Worm (Caenorhabditis elegans): Measurements from ENCODE around the gene nhr-190.

nhr-190 gene

DNA sequence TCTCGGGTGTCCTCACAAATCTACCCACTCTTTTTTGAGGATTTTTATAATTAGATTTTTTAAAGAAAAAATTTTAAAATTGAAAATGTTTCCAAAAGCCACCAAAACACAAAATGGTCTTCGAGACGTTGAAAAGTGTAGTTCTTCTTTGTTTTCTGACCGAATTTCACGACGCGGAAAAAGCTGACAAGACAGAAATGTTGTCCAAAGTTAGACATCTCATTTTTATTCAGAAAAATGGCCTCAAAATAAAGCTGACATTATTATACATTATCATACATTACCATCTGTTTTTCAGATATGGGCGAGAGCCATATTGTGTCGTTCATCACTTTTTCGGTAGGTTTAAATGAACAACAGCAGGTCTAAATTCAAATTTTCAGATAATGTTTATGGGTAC, 36.9 kb upstream of the nhr-190 start, which contains the start of gene srx-22:
srx-22 (plus strand) TSS at position 301 of the 400 bp plus-strand sequence.
- TF ChIP-seq lin-29 (GFP tag; IDR thresholded peaks at IDR 0.05): no peak
- TF ChIP-seq spr-1 (tag; optimal IDR thresholded peaks at IDR 0.05): no peak
- no peak for TF ChIP-seq tag-97 (GFP tag; IDR thresholded peaks at IDR 0.05)
- no peak for TF ChIP-seq set-16 (GFP tag; IDR thresholded peaks at IDR 0.05)

DNA sequence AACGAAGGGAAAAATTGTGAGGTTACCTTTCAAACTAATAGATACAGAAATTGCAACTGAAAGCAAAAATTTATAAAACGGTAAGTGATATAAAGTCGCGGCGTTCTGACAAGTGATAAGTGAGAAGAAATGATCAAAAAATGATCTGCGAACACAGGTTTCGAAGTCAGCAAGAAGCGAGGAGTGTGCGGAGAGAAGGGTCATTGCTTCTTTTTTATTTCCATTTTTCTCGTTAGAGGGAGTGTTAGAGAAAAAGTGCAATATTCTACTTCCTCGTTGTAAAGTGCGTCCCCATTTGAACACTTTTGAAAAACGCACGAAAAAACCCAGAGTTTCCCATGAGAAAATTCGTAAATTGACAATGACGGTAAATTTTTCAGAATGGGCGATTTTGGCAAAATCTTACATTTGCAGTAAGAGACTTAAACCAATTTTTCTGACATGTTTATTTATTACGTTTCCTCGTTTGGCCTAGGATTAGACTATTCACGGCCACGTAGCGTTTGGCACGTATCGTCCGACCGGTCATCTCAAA, 33.9 kb upstream of the nhr-190 start, which contains the start of the genes fbxa-72 and srx-21:
fbxa-72 (minus strand) TSS at position 204 of the 535 bp plus-strand sequence.
srx-21 (plus strand) TSS at position 485 of the 535 bp plus-strand sequence.
- TF ChIP-seq nhr-28 (tag; optimal IDR thresholded peaks at IDR 0.05): peak; percentile 90
- TF ChIP-seq spr-3 (GFP tag; optimal IDR thresholded peaks at IDR 0.05): no peak
- TF ChIP-seq pqm-1 (tag; optimal IDR thresholded peaks at IDR 0.05): peak; percentile 62
- no peak for TF ChIP-seq nhr-237 (tag; optimal IDR thresholded peaks at IDR 0.05)
- TF ChIP-seq dmd-9 (GFP tag; IDR thresholded peaks at IDR 0.05): no peak
- TF ChIP-seq zip-2 (tag; optimal IDR thresholded peaks at IDR 0.05): no peak
- peak in 1 of 2 experiments; percentile 80 for TF ChIP-seq unc-62 (GFP tag; optimal IDR thresholded peaks at IDR 0.05 in 1 of 2)
- no peak for TF ChIP-seq unc-62 (tag; optimal IDR thresholded peaks at IDR 0.05)
- TF ChIP-seq hlh-11 (tag; optimal IDR thresholded peaks at IDR 0.05): peak; percentile 52
- TF ChIP-seq ZK546.5 (tag; optimal IDR thresholded peaks at IDR 0.05): no peak
- TF ChIP-seq nhr-77 (tag; optimal IDR thresholded peaks at IDR 0.05): peak; percentile 52
- peak; percentile 44 for TF ChIP-seq mes-2 (tag; optimal IDR thresholded peaks at IDR 0.05; ENCODE audit: poor library complexity, severe bottlenecking)
- TF ChIP-seq mep-1 (tag; optimal IDR thresholded peaks at IDR 0.05): no peak
- TF ChIP-seq mdl-1 (tag; optimal IDR thresholded peaks at IDR 0.05): peak in 1 of 2 experiments; percentile 28
- TF ChIP-seq Y105C5A.15 (GFP tag; IDR thresholded peaks at IDR 0.05): no peak
- TF ChIP-seq dve-1 (tag; optimal IDR thresholded peaks at IDR 0.05; ENCODE audit: insufficient read depth): peak; percentile 43
- no peak for TF ChIP-seq arid-1 (GFP tag; conservative IDR thresholded peaks at IDR 0.05)
- TF ChIP-seq F49E8.2 (tag; optimal IDR thresholded peaks at IDR 0.05; ENCODE audit: borderline replicate concordance): no peak
- peak; percentile 75 for TF ChIP-seq dmd-6 (GFP tag; IDR thresholded peaks at IDR 0.05)
- TF ChIP-seq mxl-2 (GFP tag; conservative IDR thresholded peaks at IDR 0.05): no peak
- TF ChIP-seq zfp-2 (tag; optimal IDR thresholded peaks at IDR 0.05): no peak
- TF ChIP-seq aha-1 (tag): peak; percentile 65
- peak; percentile 36 for TF ChIP-seq mxl-3 (GFP tag; optimal IDR thresholded peaks at IDR 0.05)
- no peak for TF ChIP-seq dpl-1 (GFP tag; optimal IDR thresholded peaks at IDR 0.05)
- TF ChIP-seq duxl-1 (tag; optimal IDR thresholded peaks at IDR 0.05; ENCODE audit: poor library complexity): peak; percentile 17
- TF ChIP-seq nhr-25 (tag; optimal IDR thresholded peaks at IDR 0.05; ENCODE audit: borderline replicate concordance, insufficient read depth): peak; percentile 51
- TF ChIP-seq hif-1 (tag; optimal IDR thresholded peaks at IDR 0.05): peak in 1 of 2 experiments; percentile 57
- no peak for TF ChIP-seq snpc-4 (tag; optimal IDR thresholded peaks at IDR 0.05)

DNA sequence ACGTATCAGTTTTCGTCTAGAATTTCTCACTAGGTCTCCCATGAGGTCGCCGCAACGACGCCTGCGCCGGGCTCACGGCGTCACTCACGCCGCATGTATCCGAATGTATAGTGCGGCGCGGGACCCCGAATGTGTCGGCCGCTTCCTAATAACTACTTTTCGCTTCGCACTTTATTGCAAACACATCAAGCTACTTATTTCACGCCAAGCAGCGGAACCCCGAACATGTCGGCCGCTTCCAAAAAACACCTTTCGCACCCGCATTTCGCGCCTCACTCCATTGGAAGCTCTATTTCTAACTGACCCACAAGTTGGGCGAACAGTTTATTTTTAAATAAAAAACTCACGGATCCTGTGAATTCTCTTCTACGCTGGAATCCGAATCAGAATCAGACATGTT, 33.4 kb upstream of the nhr-190 start:
- TF ChIP-seq rbr-2 (tag; optimal IDR thresholded peaks at IDR 0.05) (no peak), nhr-76 (tag; optimal IDR thresholded peaks at IDR 0.05) (no peak), nhr-28 (tag; optimal IDR thresholded peaks at IDR 0.05) (no peak), lir-3 (tag; optimal IDR thresholded peaks at IDR 0.05) (no peak), nhr-42 (GFP tag; IDR thresholded peaks at IDR 0.05) (no peak), F44E2.7 (GFP tag; IDR thresholded peaks at IDR 0.05) (no peak), skn-1 (tag; optimal IDR thresholded peaks at IDR 0.05) (no peak), daf-19 (GFP tag; conservative IDR thresholded peaks at IDR 0.05) (no peak), cey-2 (tag; optimal IDR thresholded peaks at IDR 0.05; ENCODE audit: borderline replicate concordance, insufficient read depth) (no peak), mes-2 (tag; optimal IDR thresholded peaks at IDR 0.05; ENCODE audit: poor library complexity, severe bottlenecking) (no peak), ceh-62 (tag; optimal IDR thresholded peaks at IDR 0.05) (no peak), unc-62 (GFP tag; optimal IDR thresholded peaks at IDR 0.05 in 1 of 2) (no peak), unc-62 (tag; optimal IDR thresholded peaks at IDR 0.05) (no peak), nhr-25 (tag; optimal IDR thresholded peaks at IDR 0.05; ENCODE audit: borderline replicate concordance, insufficient read depth) (no peak), T26A8.4 (GFP tag; IDR thresholded peaks at IDR 0.05) (no peak), saeg-2 (GFP tag; IDR thresholded peaks at IDR 0.05) (no peak), dmd-6 (GFP tag; IDR thresholded peaks at IDR 0.05) (no peak), lin-13 (GFP tag; optimal IDR thresholded peaks at IDR 0.05) (no peak), tag-97 (GFP tag; IDR thresholded peaks at IDR 0.05) (no peak), madf-9 (GFP tag; conservative IDR thresholded peaks at IDR 0.05) (no peak), gei-8 (GFP tag; optimal IDR thresholded peaks at IDR 0.05) (no peak)
